Fruit fly (Drosophila melanogaster) Kc167 (cell line): ENCODE results near the gene amon.

Experiments
- Myc ChIP-seq: fragments of >200 bp; optimal IDR thresholded peaks from 2 replicates; lab custom pipeline; 2017; ENCODE audit warnings: missing external identifiers
- Sin3A ChIP-seq: fragments of >200 bp; optimal IDR thresholded peaks from 2 replicates; lab custom pipeline; 2018; ENCODE audit warnings: missing external identifiers
- h ChIP-seq: fragments of >200 bp; optimal IDR thresholded peaks from 3 replicates; lab custom pipeline; 2018; ENCODE audit warnings: missing external identifiers
- insv ChIP-seq: fragments of >200 bp; optimal IDR thresholded peaks from 3 replicates; lab custom pipeline; 2018; ENCODE audit warnings: missing external identifiers
- psq ChIP-seq: fragments of >200 bp; optimal IDR thresholded peaks from 2 replicates; lab custom pipeline; 2017; ENCODE audit warnings: missing external identifiers
- ttk ChIP-seq: sonication (Bioruptor generic); optimal IDR thresholded peaks from 2 replicates; lab custom pipeline; 2017; ENCODE audit warnings: missing external identifiers

The amon gene

dm6 chr3R:26714109-26714576, at the start of gene amon:
Gene amon (minus strand): TSS chr3R:26714159.
- TF ChIP-seq Myc (lab: Kevin White, UChicago): no peak
- TF ChIP-seq h (lab: Kevin White, UChicago): no peak
- TF ChIP-seq ttk (lab: Kevin White, UChicago): no peak

dm6 chr3R:26761695-26762094, 47.7 kb upstream of the amon start:
- TF ChIP-seq h (lab: Kevin White, UChicago): no peak
- no peak for TF ChIP-seq insv (lab: Kevin White, UChicago)
- no peak for TF ChIP-seq Sin3A (lab: Kevin White, UChicago)
- no peak for TF ChIP-seq psq (lab: Kevin White, UChicago)
- no peak for TF ChIP-seq Myc (lab: Kevin White, UChicago)
- no peak for TF ChIP-seq ttk (lab: Kevin White, UChicago)

dm6 chr3R:26737310-26737709, 23.4 kb upstream of the amon start, which contains the start of gene CG14247:
Gene CG14247 (plus strand): TSS chr3R:26737610.
- TF ChIP-seq Sin3A (lab: Kevin White, UChicago) (no peak), h (lab: Kevin White, UChicago) (no peak), ttk (lab: Kevin White, UChicago) (no peak), Myc (lab: Kevin White, UChicago) (no peak), insv (lab: Kevin White, UChicago) (no peak), psq (lab: Kevin White, UChicago) (no peak)

DNA sequence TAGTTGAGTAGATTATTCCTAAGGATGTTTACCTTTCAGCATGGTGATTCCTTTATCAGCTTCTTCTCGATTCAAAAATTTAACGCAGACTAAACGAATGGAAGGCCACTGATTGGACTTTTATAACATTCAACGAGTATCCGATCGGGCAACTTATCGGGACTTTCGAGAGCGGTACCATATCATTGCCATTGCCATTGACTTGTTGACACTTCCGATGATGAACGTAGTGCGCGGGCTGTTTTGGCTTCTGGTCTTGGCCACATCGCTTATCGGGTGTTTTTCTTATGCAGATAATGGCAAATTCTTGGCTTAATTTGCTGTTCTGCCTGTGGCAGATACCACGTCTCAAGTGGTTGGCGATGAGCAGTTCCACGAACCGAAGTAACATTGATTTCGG, 22.2 kb upstream of the amon start, which contains the start of gene CG6403:
Gene CG6403 (minus strand): TSS at position 101 of the 400 bp plus-strand sequence.
- TF ChIP-seq psq (lab: Kevin White, UChicago): no peak
- no peak for TF ChIP-seq h (lab: Kevin White, UChicago)
- TF ChIP-seq Sin3A (lab: Kevin White, UChicago): no peak
- no peak for TF ChIP-seq insv (lab: Kevin White, UChicago)
- TF ChIP-seq Myc (lab: Kevin White, UChicago): no peak
- TF ChIP-seq ttk (lab: Kevin White, UChicago): no peak

DNA sequence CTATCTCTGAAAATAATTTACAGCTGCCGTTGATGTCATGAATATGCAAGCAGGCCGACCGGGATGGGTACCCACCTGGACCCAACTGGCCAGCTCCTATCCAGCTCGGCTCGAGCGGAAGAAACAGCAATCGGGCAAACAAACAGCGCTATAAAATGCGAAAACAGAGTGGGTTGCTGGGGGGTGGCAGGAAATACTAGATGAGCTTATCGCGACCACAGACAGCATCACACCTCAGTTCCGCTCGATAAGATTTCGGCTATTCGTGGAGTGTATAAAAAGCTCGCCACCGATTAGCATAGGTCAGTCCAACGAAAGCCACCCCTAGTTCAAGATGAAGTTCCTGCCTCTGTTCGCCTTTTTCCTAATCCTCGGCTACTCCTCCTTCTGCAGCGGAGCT, 14.5 kb upstream of the amon start, which contains the start of gene CG14245:
Gene CG14245 (plus strand): TSS at position 301 of the 400 bp plus-strand sequence.
- TF ChIP-seq insv (lab: Kevin White, UChicago): no peak
- no peak for TF ChIP-seq psq (lab: Kevin White, UChicago)
- no peak for TF ChIP-seq Myc (lab: Kevin White, UChicago)
- TF ChIP-seq Sin3A (lab: Kevin White, UChicago): no peak
- no peak for TF ChIP-seq ttk (lab: Kevin White, UChicago)
- no peak for TF ChIP-seq h (lab: Kevin White, UChicago)

DNA sequence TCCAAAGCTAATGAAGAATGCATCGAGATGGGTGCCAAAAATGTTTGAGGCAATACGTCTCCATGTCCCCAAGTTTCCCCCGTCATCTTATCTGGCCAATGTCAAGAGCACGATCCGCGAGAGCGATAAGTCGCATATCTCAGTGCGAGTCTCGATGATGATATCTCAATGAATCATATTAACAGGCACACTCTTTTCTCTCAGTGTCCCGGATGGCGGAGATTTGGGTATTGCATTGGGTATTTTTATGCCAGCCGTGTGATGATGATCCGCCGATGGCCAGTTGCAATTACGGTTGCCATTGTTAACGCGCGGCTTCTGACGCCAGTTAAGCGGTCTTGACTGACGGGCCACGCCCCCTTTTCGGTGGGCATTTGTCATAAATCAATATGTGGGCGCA, 13.1 kb upstream of the amon start, which contains the start of gene CG14246:
Gene CG14246 (plus strand): TSS at position 301 of the 400 bp plus-strand sequence.
- TF ChIP-seq Myc (lab: Kevin White, UChicago): no peak
- no peak for TF ChIP-seq psq (lab: Kevin White, UChicago)
- no peak for TF ChIP-seq Sin3A (lab: Kevin White, UChicago)
- TF ChIP-seq ttk (lab: Kevin White, UChicago): no peak
- no peak for TF ChIP-seq h (lab: Kevin White, UChicago)
- no peak for TF ChIP-seq insv (lab: Kevin White, UChicago)

DNA sequence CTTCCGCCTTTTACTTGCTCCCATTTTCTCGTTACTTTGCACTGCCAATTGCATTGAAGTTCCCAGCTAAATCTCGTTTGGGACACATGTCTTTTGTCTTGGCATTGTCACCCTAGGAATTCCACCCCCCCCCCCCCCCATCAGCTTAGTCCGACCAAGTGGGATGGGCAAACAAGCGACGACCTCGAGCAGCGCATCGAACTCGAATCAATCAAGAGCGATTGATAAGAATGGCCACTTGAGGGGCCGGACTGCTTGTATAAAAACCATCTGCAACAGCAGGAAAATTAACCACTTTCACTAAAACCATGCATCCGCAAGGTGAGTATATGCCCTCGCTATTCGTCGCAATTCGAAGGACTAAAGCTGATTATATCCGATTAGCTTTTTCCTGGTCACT, 11.9 kb upstream of the amon start, which contains the start of gene CG14244:
Gene CG14244 (plus strand): TSS at position 301 of the 400 bp plus-strand sequence.
- no peak for TF ChIP-seq psq (lab: Kevin White, UChicago)
- TF ChIP-seq ttk (lab: Kevin White, UChicago): no peak
- TF ChIP-seq Sin3A (lab: Kevin White, UChicago): no peak
- no peak for TF ChIP-seq h (lab: Kevin White, UChicago)

DNA sequence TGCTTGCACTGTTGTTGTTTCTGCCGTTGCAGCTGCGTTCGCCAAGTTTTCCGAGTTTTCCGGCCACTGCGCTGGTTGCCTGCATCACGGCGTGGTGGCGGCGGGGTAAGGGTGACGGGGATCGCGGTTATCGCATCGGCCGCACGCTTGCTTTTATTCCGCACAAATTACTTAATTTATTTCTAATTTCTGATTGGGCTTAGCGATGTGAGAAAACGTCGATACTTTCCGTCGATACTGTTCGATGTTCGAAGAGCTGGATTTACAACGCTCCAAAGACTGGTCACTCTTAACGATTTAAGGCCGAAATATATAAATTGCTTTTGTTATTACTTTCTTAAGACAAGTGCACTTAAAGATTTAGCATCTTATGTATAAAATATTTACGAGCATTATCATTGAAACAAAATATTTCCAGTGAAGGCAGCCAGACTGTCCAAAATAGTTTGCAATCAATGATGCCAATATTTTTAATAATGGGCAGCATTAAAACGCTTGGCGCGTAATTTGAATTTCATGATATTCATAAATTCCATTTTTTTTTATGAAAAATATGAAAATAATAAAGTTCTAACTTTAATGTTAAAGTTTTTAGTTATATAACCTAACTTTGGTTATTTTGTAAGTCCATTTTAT, 11.1 kb upstream of the amon start, which contains the start of gene CG6420:
Gene CG6420 (minus strand): TSS at position 240 of the 636 bp plus-strand sequence.
- TF ChIP-seq insv (lab: Kevin White, UChicago) (no peak), Sin3A (lab: Kevin White, UChicago) (no peak), ttk (lab: Kevin White, UChicago) (no peak), h (lab: Kevin White, UChicago) (no peak), Myc (lab: Kevin White, UChicago) (no peak), psq (lab: Kevin White, UChicago) (no peak)

DNA sequence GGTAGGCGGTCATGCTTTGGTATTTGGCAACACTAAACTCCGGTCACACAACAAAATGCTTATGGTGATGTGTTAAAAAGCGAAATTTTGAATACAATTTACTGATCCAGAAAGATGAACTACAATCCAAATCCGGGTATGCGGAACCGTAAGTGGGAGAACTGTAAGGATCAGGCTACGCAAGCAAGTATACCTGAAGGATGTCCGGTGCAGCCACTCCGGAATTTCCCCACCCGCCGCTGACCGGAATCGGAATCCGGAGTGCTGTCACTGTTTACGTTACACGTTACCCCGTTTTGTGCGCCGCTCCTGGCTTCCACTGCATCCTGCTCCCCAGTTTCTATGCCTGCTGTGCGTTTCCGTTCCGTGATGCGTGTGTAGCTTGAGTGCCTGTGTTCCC, 3.9 kb upstream of the amon start, which contains the start of gene Yif1:
Gene Yif1 (plus strand): TSS at position 8 of the 400 bp plus-strand sequence.
- TF ChIP-seq Sin3A (lab: Kevin White, UChicago) (no peak), psq (lab: Kevin White, UChicago) (no peak), Myc (lab: Kevin White, UChicago) (no peak), ttk (lab: Kevin White, UChicago) (no peak), insv (lab: Kevin White, UChicago) (no peak), h (lab: Kevin White, UChicago) (no peak)

- no peak for TF ChIP-seq insv (lab: Kevin White, UChicago)
- TF ChIP-seq Sin3A (lab: Kevin White, UChicago): no peak
- TF ChIP-seq h (lab: Kevin White, UChicago): no peak
- TF ChIP-seq Myc (lab: Kevin White, UChicago): no peak
- no peak for TF ChIP-seq psq (lab: Kevin White, UChicago)
- no peak for TF ChIP-seq ttk (lab: Kevin White, UChicago)
Measured at dm6 chr3R:26717295-26717694, 3.3 kb upstream of the amon start, which contains the start of gene CG6425. Gene CG6425 (minus strand): TSS chr3R:26717389.

- TF ChIP-seq h (lab: Kevin White, UChicago) (no peak), Sin3A (lab: Kevin White, UChicago) (no peak), Myc (lab: Kevin White, UChicago) (no peak), psq (lab: Kevin White, UChicago) (no peak), ttk (lab: Kevin White, UChicago) (no peak), insv (lab: Kevin White, UChicago) (no peak)
Measured at dm6 chr3R:26704310-26704709, 9.6 kb downstream of the amon start.
